Fruit fly (Drosophila melanogaster): ENCODE measurements around the gene CG17075.

CG17075 gene

dm6 chr2L:286421-286820, 19.1 kb upstream of the CG17075 start (continued):
- TF ChIP-seq lmd (GFP tag; IDR thresholded peaks at IDR 0.05), result peak; percentile 77
- peak; percentile 53 for TF ChIP-seq gcm2 (GFP tag; optimal IDR thresholded peaks at IDR 0.05)
- TF ChIP-seq fru (optimal IDR thresholded peaks at IDR 0.05), result no peak
- TF ChIP-seq CG3726 (GFP tag; IDR thresholded peaks at IDR 0.05), result no peak
- peak; percentile 58; the same call in 1 of the 2 replicates for TF ChIP-seq cas (GFP tag; IDR thresholded peaks at IDR 0.05)
- no peak for TF ChIP-seq CG10565 (GFP tag; optimal IDR thresholded peaks at IDR 0.05)
- peak; percentile 70; the same call in 2 of the 3 replicates for TF ChIP-seq so (GFP tag; IDR thresholded peaks at IDR 0.05)
- no peak for TF ChIP-seq nerfin-1 (tag; optimal IDR thresholded peaks at IDR 0.05)
- TF ChIP-seq Dp (GFP tag; optimal IDR thresholded peaks at IDR 0.05), result no peak
- TF ChIP-seq Elba2 (GFP tag; optimal IDR thresholded peaks at IDR 0.05), result no peak
- TF ChIP-seq CG14710 (tag; optimal IDR thresholded peaks at IDR 0.05), result no peak
- TF ChIP-seq sr (GFP tag; IDR thresholded peaks at IDR 0.05), result peak; percentile 30; the same call in 1 of the 3 replicates
- TF ChIP-seq sens-2 (GFP tag; IDR thresholded peaks at IDR 0.05), result no peak
- TF ChIP-seq chn (GFP tag; optimal IDR thresholded peaks at IDR 0.05), result peak; percentile 47
- TF ChIP-seq CG2875 (GFP tag; optimal IDR thresholded peaks at IDR 0.05), result no peak
- TF ChIP-seq CG17361 (GFP tag; IDR thresholded peaks at IDR 0.05), result no peak
- no peak for TF ChIP-seq CG14965 (GFP tag; optimal IDR thresholded peaks at IDR 0.05; ENCODE audit: borderline replicate concordance)
- TF ChIP-seq Six4 (GFP tag; optimal IDR thresholded peaks at IDR 0.05), result peak; percentile 14
- peak; percentile 62 for TF ChIP-seq HLH54F (GFP tag; optimal IDR thresholded peaks at IDR 0.05)
- TF ChIP-seq Dll (GFP tag; IDR thresholded peaks at IDR 0.05; ENCODE audit: partially characterized antibody), result no peak
- no peak; the same call in 1 of the 2 replicates for TF ChIP-seq ara (GFP tag; IDR thresholded peaks at IDR 0.05)
- TF ChIP-seq CG2129 (GFP tag; IDR thresholded peaks at IDR 0.05; ENCODE audit: partially characterized antibody), result no peak
- TF ChIP-seq Lpt (GFP tag; optimal IDR thresholded peaks at IDR 0.05), result no peak
- TF ChIP-seq gsb-n (tag; optimal IDR thresholded peaks at IDR 0.05), result no peak
- TF ChIP-seq unc-4 (GFP tag; IDR thresholded peaks at IDR 0.05; ENCODE audit: partially characterized antibody), result no peak
- no peak for TF ChIP-seq CG1792 (GFP tag; optimal IDR thresholded peaks at IDR 0.05)
- TF ChIP-seq CG16863 (GFP tag; optimal IDR thresholded peaks at IDR 0.05), result no peak
- TF ChIP-seq CG7839 (tag; optimal IDR thresholded peaks at IDR 0.05), result peak; percentile 73
- TF ChIP-seq CG8359 (GFP tag; optimal IDR thresholded peaks at IDR 0.05; ENCODE audit: borderline replicate concordance), result no peak
- peak; percentile 69; the same call in 2 of the 3 replicates for TF ChIP-seq tgo (GFP tag; IDR thresholded peaks at IDR 0.05)
- peak; percentile 22 for TF ChIP-seq repo (GFP tag; optimal IDR thresholded peaks at IDR 0.05)
- peak; percentile 29 for TF ChIP-seq CG18764 (GFP tag; optimal IDR thresholded peaks at IDR 0.05)
- peak; percentile 10 for TF ChIP-seq trh (GFP tag; optimal IDR thresholded peaks at IDR 0.05)
- TF ChIP-seq chm (GFP tag; IDR thresholded peaks at IDR 0.05), result peak; percentile 86
- peak; percentile 84 for TF ChIP-seq mam (GFP tag; optimal IDR thresholded peaks at IDR 0.05)
- peak; percentile 62 for TF ChIP-seq MTF-1 (GFP tag; optimal IDR thresholded peaks at IDR 0.05; ENCODE audit: borderline replicate concordance)
- no peak for TF ChIP-seq lov (optimal IDR thresholded peaks at IDR 0.05)
- no peak for TF ChIP-seq lov (GFP tag; IDR thresholded peaks at IDR 0.05)
- TF ChIP-seq CG32772 (GFP tag; IDR thresholded peaks at IDR 0.05), result peak; percentile 24; the same call in 1 of the 2 replicates
- peak; percentile 77 for TF ChIP-seq cwo (GFP tag; optimal IDR thresholded peaks at IDR 0.05)
- TF ChIP-seq twi (tag; optimal IDR thresholded peaks at IDR 0.05), result no peak
- no peak for TF ChIP-seq pita (GFP tag; optimal IDR thresholded peaks at IDR 0.05)
- peak; percentile 92 for TF ChIP-seq slbo (GFP tag; IDR thresholded peaks at IDR 0.05)
- TF ChIP-seq dati (GFP tag; IDR thresholded peaks at IDR 0.05), result no peak
- no peak for TF ChIP-seq lola (GFP tag; optimal IDR thresholded peaks at IDR 0.05)
- no peak for TF ChIP-seq gfzf (GFP tag; optimal IDR thresholded peaks at IDR 0.05)
- 0 out of 3 replicates have a peak, but pooled peaks have one; percentile 25 for TF ChIP-seq CG34224 (GFP tag; IDR thresholded peaks at IDR 0.05; ENCODE audit: partially characterized antibody)
- no peak for TF ChIP-seq trem (tag; optimal IDR thresholded peaks at IDR 0.05)
- no peak for TF ChIP-seq psq (GFP tag; optimal IDR thresholded peaks at IDR 0.05)
- peak; percentile 37; the same call in 1 of the 3 replicates for TF ChIP-seq CG7357 (GFP tag; IDR thresholded peaks at IDR 0.05)
- TF ChIP-seq CG12219 (GFP tag; optimal IDR thresholded peaks at IDR 0.05), result peak; percentile 65
